Fruit fly (Drosophila melanogaster) whole organism, wandering third instar larva: ENCODE results near the gene CG11951.

Experiments
- Abd-B ChIP-seq: fragments of >200 bp; optimal IDR thresholded peaks from 2 replicates; lab custom pipeline; 2017; ENCODE audit warnings: missing biosample characterization, missing genetic modification characterization
- Dfd ChIP-seq: fragments of >200 bp; optimal IDR thresholded peaks from 2 replicates; lab custom pipeline; 2017; ENCODE audit warnings: missing biosample characterization, missing genetic modification characterization
- GATAd ChIP-seq: sonication (Bioruptor generic); optimal IDR thresholded peaks from 2 replicates; lab custom pipeline; 2016; ENCODE audit warnings: missing biosample characterization, missing genetic modification characterization
- Hr78 ChIP-seq: fragments of >200 bp; optimal IDR thresholded peaks from 2 replicates; lab custom pipeline; 2017; ENCODE audit warnings: missing biosample characterization, missing genetic modification characterization
- Jra ChIP-seq: sonication (Bioruptor generic); optimal IDR thresholded peaks from 2 replicates; lab custom pipeline; 2016; ENCODE audit warnings: missing biosample characterization, missing genetic modification characterization
- Mio ChIP-seq: sonication (Bioruptor generic); optimal IDR thresholded peaks from 2 replicates; lab custom pipeline; 2016; ENCODE audit warnings: missing biosample characterization, missing genetic modification characterization
- Rel ChIP-seq, 2 experiments: fragments of 200-800 bp; sonication (Bioruptor generic) in 1 of 2; optimal IDR thresholded peaks; 2 replicates in 1 of 2; 3 replicates in 1 of 2; lab custom pipeline; 2016 to 2019; ENCODE audit warnings: mild to moderate bottlenecking in 2 of 2, missing biosample characterization in 2 of 2, missing genetic modification characterization in 2 of 2, moderate library complexity in 1 of 2
- brk ChIP-seq: fragments of 200-800 bp; sonication (Bioruptor generic); optimal IDR thresholded peaks from 2 replicates; lab custom pipeline; 2016; ENCODE audit warnings: missing biosample characterization, mild to moderate bottlenecking, missing genetic modification characterization
- h ChIP-seq: fragments of 200-800 bp; sonication (Bioruptor generic); optimal IDR thresholded peaks from 3 replicates; lab custom pipeline; 2016; ENCODE audit warnings: missing biosample characterization, mild to moderate bottlenecking, missing genetic modification characterization
- jim ChIP-seq: fragments of 175-275, 200-325 bp; sonication (Bioruptor generic); optimal IDR thresholded peaks from 2 replicates; lab custom pipeline; 2016; ENCODE audit warnings: missing biosample characterization, mild to moderate bottlenecking, missing genetic modification characterization
- psq ChIP-seq: fragments of 200-800 bp; sonication (Bioruptor generic); optimal IDR thresholded peaks from 3 replicates; lab custom pipeline; 2017; ENCODE audit warnings: missing biosample characterization, mild to moderate bottlenecking, missing genetic modification characterization, moderate library complexity
- usp ChIP-seq: fragments of >200 bp; optimal IDR thresholded peaks from 2 replicates; lab custom pipeline; 2017; ENCODE audit warnings: missing biosample characterization, missing genetic modification characterization
- woc ChIP-seq: sonication (Bioruptor generic); optimal IDR thresholded peaks from 2 replicates; lab custom pipeline; 2016; ENCODE audit warnings: missing biosample characterization, mild to moderate bottlenecking, missing genetic modification characterization

DNA sequence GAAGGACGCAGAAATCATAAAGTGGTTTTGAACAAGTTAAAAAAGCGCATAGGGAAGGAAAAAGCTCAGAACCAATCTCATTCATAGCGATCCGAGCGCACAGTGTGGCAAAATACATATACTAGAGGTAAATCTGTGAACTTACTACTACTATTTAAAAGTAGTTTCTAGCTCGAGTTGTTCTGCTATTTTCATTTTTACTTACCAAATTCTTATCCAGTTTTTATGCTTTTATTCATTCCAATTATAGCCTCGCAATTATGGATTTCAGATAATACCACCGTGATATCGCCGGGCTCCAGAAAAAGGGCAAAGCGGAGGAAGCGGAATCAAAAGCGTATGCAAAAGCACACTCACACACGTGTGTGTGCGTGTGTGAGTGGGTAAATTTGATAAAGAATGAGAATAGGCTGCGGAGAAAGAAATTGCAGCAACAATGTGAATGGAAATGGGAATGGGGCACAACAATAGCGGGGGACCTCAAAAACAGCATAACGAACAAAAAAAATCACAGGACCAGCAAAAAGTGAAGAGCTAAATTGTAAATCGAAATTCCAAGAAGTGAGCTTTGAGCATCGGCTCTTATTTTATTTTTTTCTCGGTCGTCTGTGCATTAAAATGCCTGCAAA lies 18.4 kb upstream of the CG11951 start:
- TF ChIP-seq Hr78 (GFP tag; lab: Kevin White, UChicago) = no peak
- TF ChIP-seq GATAd = no peak
- no peak for TF ChIP-seq jim (GFP tag; lab: Kevin White, UChicago)
- TF ChIP-seq Mio (GFP tag; lab: Kevin White, UChicago) = no peak
- TF ChIP-seq Abd-B (GFP tag; lab: Kevin White, UChicago) = no peak
- peak; percentile 86 for TF ChIP-seq h (GFP tag; lab: Kevin White, UChicago)
- no peak for TF ChIP-seq usp (GFP tag; lab: Kevin White, UChicago)
- peak; percentile 31 for TF ChIP-seq woc (GFP tag; lab: Kevin White, UChicago)
- peak; percentile 78 for TF ChIP-seq psq (GFP tag; lab: Kevin White, UChicago)
- peak; percentile 71 for TF ChIP-seq brk (GFP tag; lab: Kevin White, UChicago)
- TF ChIP-seq Jra (GFP tag; lab: Kevin White, UChicago) = no peak
- TF ChIP-seq Dfd = no peak
- TF ChIP-seq Rel (GFP tag; optimal IDR thresholded peaks at IDR 0.05; lab: Kevin White, UChicago) = no peak
- TF ChIP-seq Rel (tag; optimal IDR thresholded peaks at IDR 0.05; lab: Kevin White, UChicago) = no peak
